Fruit fly (Drosophila melanogaster) whole organism, embryonic: ENCODE measurements around the gene CG6972.

Source experiments
- Adf1 ChIP-seq: fragments of 200-800 bp; sonication (Bioruptor generic); IDR thresholded peaks from 2 replicates; pipeline ENCODE4 v1.3.6; 2022; ENCODE audit warnings: missing biosample characterization, missing genetic modification characterization
- Blimp-1 ChIP-seq: fragments of 200-800 bp; sonication (Bioruptor generic); optimal IDR thresholded peaks from 3 replicates; lab custom pipeline; 2018; ENCODE audit warnings: missing biosample characterization, missing genetic modification characterization, mild to moderate bottlenecking, moderate library complexity, missing genetic modification reagents
- CG10147 ChIP-seq: fragments of 200-800 bp; sonication (Bioruptor generic); optimal IDR thresholded peaks from 2 replicates; lab custom pipeline; 2019; ENCODE audit warnings: missing biosample characterization, mild to moderate bottlenecking, missing genetic modification characterization, moderate library complexity
- CG10431 ChIP-seq: fragments of 200-800 bp; sonication (Bioruptor generic); optimal IDR thresholded peaks from 3 replicates; lab custom pipeline; 2018; ENCODE audit warnings: missing biosample characterization, mild to moderate bottlenecking, missing genetic modification characterization
- CG10543 ChIP-seq: fragments of 200-800 bp; sonication (Bioruptor generic); optimal IDR thresholded peaks from 3 replicates; lab custom pipeline; 2017; ENCODE audit warnings: missing biosample characterization, mild to moderate bottlenecking, missing genetic modification characterization, moderate library complexity
- CG11695 ChIP-seq: fragments of 200-800 bp; sonication (Bioruptor generic); IDR thresholded peaks from 3 replicates; pipeline ENCODE4 v1.3.6; 2022; ENCODE audit warnings: missing biosample characterization, missing genetic modification characterization
- CG13123 ChIP-seq: fragments of 200-800 bp; sonication (Bioruptor generic); optimal IDR thresholded peaks from 2 replicates; lab custom pipeline; 2016; ENCODE audit warnings: missing biosample characterization, missing genetic modification characterization
- CG13775 ChIP-seq: fragments of 200-800 bp; sonication (Bioruptor generic); optimal IDR thresholded peaks from 3 replicates; lab custom pipeline; 2017; ENCODE audit warnings: missing biosample characterization, mild to moderate bottlenecking, missing genetic modification characterization
- CG14965 ChIP-seq: fragments of 200-800 bp; sonication (Bioruptor generic); optimal IDR thresholded peaks from 2 replicates; lab custom pipeline; 2016; ENCODE audit warnings: missing biosample characterization, missing genetic modification characterization, borderline replicate concordance
- CG17186 ChIP-seq: fragments of 200-800 bp; sonication (Bioruptor generic); optimal IDR thresholded peaks from 3 replicates; lab custom pipeline; 2017; ENCODE audit warnings: missing biosample characterization, missing genetic modification reagents, missing genetic modification characterization
- CG17328 ChIP-seq: fragments of 200-800 bp; sonication (Bioruptor generic); IDR thresholded peaks from 2 replicates; pipeline ENCODE4 v1.3.6; 2022; ENCODE audit warnings: missing biosample characterization, missing genetic modification characterization
- CG17385 ChIP-seq: fragments of 200-800 bp; sonication (Bioruptor generic); optimal IDR thresholded peaks from 3 replicates; lab custom pipeline; 2018; ENCODE audit warnings: missing biosample characterization, mild to moderate bottlenecking, missing genetic modification characterization
- CG18011 ChIP-seq: fragments of 200-800 bp; sonication (Bioruptor generic); optimal IDR thresholded peaks from 2 replicates; lab custom pipeline; 2017; ENCODE audit warnings: missing biosample characterization, missing genetic modification characterization, mild to moderate bottlenecking, moderate library complexity, missing genotype
- CG18262 ChIP-seq: fragments of 200-800 bp; optimal IDR thresholded peaks from 3 replicates; lab custom pipeline; 2019; ENCODE audit warnings: missing biosample characterization, mild to moderate bottlenecking, missing genetic modification characterization, moderate library complexity
- CG31224 ChIP-seq: fragments of 200-800 bp; sonication (Bioruptor generic); IDR thresholded peaks from 2 replicates; pipeline ENCODE4 v1.3.6; 2022; ENCODE audit warnings: missing biosample characterization, missing genetic modification characterization
- CG34376 ChIP-seq: fragments of 200-800 bp; sonication (Bioruptor generic); optimal IDR thresholded peaks from 2 replicates; lab custom pipeline; 2018; ENCODE audit warnings: missing biosample characterization, mild to moderate bottlenecking, missing genetic modification characterization
- CG3995 ChIP-seq: fragments of 200-800 bp; sonication (Bioruptor generic); optimal IDR thresholded peaks from 3 replicates; lab custom pipeline; 2016; ENCODE audit warnings: missing biosample characterization, missing genetic modification characterization
- CG6272 ChIP-seq: fragments of 200-800 bp; sonication (Bioruptor generic); IDR thresholded peaks from 2 replicates; pipeline ENCODE4 v1.3.6; 2022; ENCODE audit warnings: missing biosample characterization, missing genetic modification characterization
- CG6689 ChIP-seq: fragments of 200-800 bp; sonication (Bioruptor generic); IDR thresholded peaks from 2 replicates; pipeline ENCODE4 v1.3.6; 2022; ENCODE audit warnings: missing biosample characterization, missing genetic modification characterization
- CG8290 ChIP-seq, 3 experiments: fragments of 200-800 bp; sonication (Bioruptor generic); optimal IDR thresholded peaks; 2 replicates each; lab custom pipeline; 2016 to 2019; ENCODE audit warnings: missing biosample characterization in 3 of 3, missing genetic modification characterization in 3 of 3, mild to moderate bottlenecking in 2 of 3, moderate library complexity in 1 of 3
- CG9727 ChIP-seq: fragments of 200-800 bp; sonication (Bioruptor generic); optimal IDR thresholded peaks from 3 replicates; lab custom pipeline; 2017; ENCODE audit warnings: missing biosample characterization, mild to moderate bottlenecking, missing genetic modification characterization
- CG9876 ChIP-seq: fragments of 200-800 bp; sonication (Bioruptor generic); optimal IDR thresholded peaks from 2 replicates; lab custom pipeline; 2016; ENCODE audit warnings: missing biosample characterization, missing genetic modification characterization
- CoRest ChIP-seq: fragments of 200-800 bp; sonication (Bioruptor generic); optimal IDR thresholded peaks from 3 replicates; lab custom pipeline; 2018; ENCODE audit warnings: missing biosample characterization, mild to moderate bottlenecking, missing genetic modification characterization, moderate library complexity
- Doc3 ChIP-seq: fragments of 200-800 bp; sonication (Bioruptor generic); IDR thresholded peaks from 3 replicates; pipeline ENCODE4 v1.3.6; 2022; ENCODE audit warnings: missing biosample characterization, missing genetic modification characterization; ENCODE audit not compliant: partially characterized antibody
- Drgx ChIP-seq: fragments of 200-800 bp; sonication (Bioruptor generic); IDR thresholded peaks from 2 replicates; pipeline ENCODE4 v1.3.6; 2022; ENCODE audit warnings: missing biosample characterization, missing genetic modification characterization
- GATAe ChIP-seq: fragments of 200-800 bp; sonication (Bioruptor generic); conservative IDR thresholded peaks from 2 replicates; pipeline ENCODE4 v1.3.6; 2022; ENCODE audit warnings: missing biosample characterization, missing genetic modification characterization
- HLH3B ChIP-seq: fragments of 200-800 bp; sonication (Bioruptor generic); IDR thresholded peaks from 2 replicates; pipeline ENCODE4 v1.3.6; 2022; ENCODE audit warnings: missing biosample characterization, missing genetic modification characterization
- HLH4C ChIP-seq: fragments of 200-800 bp; sonication (Bioruptor generic); IDR thresholded peaks from 3 replicates; pipeline ENCODE4 v1.3.6; 2022; ENCODE audit warnings: missing biosample characterization, missing genetic modification characterization; ENCODE audit not compliant: partially characterized antibody
- HLHmδ ChIP-seq: fragments of 200-800 bp; sonication (Bioruptor generic); optimal IDR thresholded peaks from 2 replicates; lab custom pipeline; 2018; ENCODE audit warnings: missing biosample characterization, mild to moderate bottlenecking, missing genetic modification characterization, moderate library complexity
- Mad ChIP-seq: fragments of 200-800 bp; sonication (Bioruptor generic); optimal IDR thresholded peaks from 2 replicates; lab custom pipeline; 2016; ENCODE audit warnings: missing biosample characterization, missing genetic modification characterization
- Med ChIP-seq: fragments of 200-800 bp; sonication (Bioruptor generic); peaks from one replicate; lab custom pipeline; 2016; ENCODE audit warnings: missing biosample characterization, missing genetic modification characterization, mild to moderate bottlenecking, inconsistent platforms, moderate library complexity
- Optix ChIP-seq: fragments of 200-800 bp; sonication (Bioruptor generic); IDR thresholded peaks from 3 replicates; pipeline ENCODE4 v1.3.6; 2022; ENCODE audit warnings: missing biosample characterization, missing genetic modification characterization
- Pdp1 ChIP-seq, 2 experiments: fragments of 200-800 bp; sonication (Bioruptor generic); optimal IDR thresholded peaks; 3 replicates each; lab custom pipeline; 2016; ENCODE audit warnings: missing biosample characterization in 2 of 2, missing genetic modification characterization in 2 of 2, mild to moderate bottlenecking in 1 of 2, moderate library complexity in 1 of 2
- Poxn ChIP-seq: fragments of 200-800 bp; sonication (Bioruptor generic); IDR thresholded peaks from 2 replicates; pipeline ENCODE4 v1.3.6; 2022; ENCODE audit warnings: missing biosample characterization, missing genetic modification characterization
- ap ChIP-seq: fragments of 200-800 bp; sonication (Bioruptor generic); IDR thresholded peaks from 2 replicates; pipeline ENCODE4 v1.3.6; 2022; ENCODE audit warnings: missing biosample characterization, missing genetic modification characterization
- ci ChIP-seq: fragments of 200-800 bp; sonication (Bioruptor generic); IDR thresholded peaks from 3 replicates; pipeline ENCODE4 v1.3.6; 2022; ENCODE audit warnings: missing biosample characterization, missing genetic modification characterization
- crc ChIP-seq: fragments of 200-800 bp; sonication (Bioruptor generic); optimal IDR thresholded peaks from 2 replicates; lab custom pipeline; 2016; ENCODE audit warnings: missing biosample characterization, missing genetic modification characterization
- dysf ChIP-seq: fragments of 200-800 bp; sonication (Bioruptor generic); IDR thresholded peaks from 3 replicates; pipeline ENCODE4 v1.3.6; 2022; ENCODE audit warnings: missing biosample characterization, missing genetic modification characterization
- exex ChIP-seq: fragments of 200-800 bp; sonication (Bioruptor generic); optimal IDR thresholded peaks from 4 replicates; lab custom pipeline; 2018; ENCODE audit warnings: missing biosample characterization, mild to moderate bottlenecking, missing genetic modification characterization, moderate library complexity
- eyg ChIP-seq: fragments of 200-800 bp; sonication (Bioruptor generic); optimal IDR thresholded peaks from 3 replicates; lab custom pipeline; 2016; ENCODE audit warnings: missing biosample characterization, missing genetic modification characterization
- gem ChIP-seq: fragments of 200-800 bp; sonication (Bioruptor generic); optimal IDR thresholded peaks from 2 replicates; lab custom pipeline; 2019; ENCODE audit warnings: missing biosample characterization, mild to moderate bottlenecking, missing genetic modification characterization, moderate library complexity
- grau ChIP-seq: fragments of 200-800 bp; optimal IDR thresholded peaks from 3 replicates; lab custom pipeline; 2019; ENCODE audit warnings: missing biosample characterization, mild to moderate bottlenecking, missing genetic modification characterization, moderate library complexity
- klu ChIP-seq: fragments of 200-800 bp; sonication (Bioruptor generic); IDR thresholded peaks from 2 replicates; pipeline ENCODE4 v1.3.6; 2022; ENCODE audit warnings: missing biosample characterization, missing genetic modification characterization
- lab ChIP-seq: fragments of 200-800 bp; sonication (Bioruptor generic); optimal IDR thresholded peaks from 3 replicates; lab custom pipeline; 2017; ENCODE audit warnings: missing biosample characterization, missing genetic modification characterization, mild to moderate bottlenecking, moderate library complexity, missing genetic modification reagents
- lov ChIP-seq, 2 experiments: fragments of 200-800 bp in 1 of 2; fragments of >200 bp in 1 of 2; sonication (Bioruptor generic) in 1 of 2; IDR thresholded peaks in 1 of 2; optimal IDR thresholded peaks in 1 of 2; 2 replicates in 1 of 2; 3 replicates in 1 of 2; pipeline versions ENCODE4 v1.3.6 to Lab custom; 2017 to 2022; ENCODE audit warnings: missing biosample characterization in 1 of 2, missing genetic modification characterization in 1 of 2
- mirr ChIP-seq: fragments of 200-800 bp; sonication (Bioruptor generic); optimal IDR thresholded peaks from 3 replicates; lab custom pipeline; 2018; ENCODE audit warnings: missing biosample characterization, mild to moderate bottlenecking, missing genetic modification characterization
- nom ChIP-seq: fragments of 200-800 bp; sonication (Bioruptor generic); optimal IDR thresholded peaks from 2 replicates; lab custom pipeline; 2017; ENCODE audit warnings: missing biosample characterization, missing genetic modification characterization, mild to moderate bottlenecking, moderate library complexity, missing genetic modification reagents
- sd ChIP-seq: fragments of 200-800 bp; sonication (Bioruptor generic); optimal IDR thresholded peaks from 3 replicates; lab custom pipeline; 2018; ENCODE audit warnings: missing biosample characterization, mild to moderate bottlenecking, missing genetic modification characterization, moderate library complexity
- sens ChIP-seq: fragments of 200-800 bp; sonication (Bioruptor generic); peaks from one replicate; lab custom pipeline; 2016; ENCODE audit warnings: missing biosample characterization, missing genetic modification characterization
- sug ChIP-seq: fragments of 200-800 bp; optimal IDR thresholded peaks from 2 replicates; lab custom pipeline; 2019; ENCODE audit warnings: missing biosample characterization, mild to moderate bottlenecking, missing genetic modification characterization, moderate library complexity

The CG6972 gene

dm6 chr3R:22668622-22669021 lies 33.2 kb upstream of the CG6972 start (continued):
- TF ChIP-seq klu (GFP tag; lab: Robert Waterston, UW): no peak
- TF ChIP-seq CG17328 (GFP tag; lab: Robert Waterston, UW): peak; percentile 58
- peak; percentile 57 for TF ChIP-seq Drgx
- TF ChIP-seq CG9876: no peak
- no peak for TF ChIP-seq eyg (GFP tag; lab: Kevin White, UChicago)
- TF ChIP-seq dysf (GFP tag; lab: Robert Waterston, UW): peak; percentile 33; the same call in 2 of the 3 replicates
- no peak for TF ChIP-seq CG10147 (GFP tag; lab: Kevin White, UChicago)
- TF ChIP-seq ci: peak; percentile 77
- TF ChIP-seq CG6689: peak; percentile 37
- 0 out of 2 replicates have a peak, but pooled peaks have one; percentile 13 for TF ChIP-seq Adf1 (GFP tag; lab: Robert Waterston, UW)
- no peak for TF ChIP-seq Blimp-1 (GFP tag; lab: Kevin White, UChicago)
- TF ChIP-seq CG11695 (GFP tag; lab: Robert Waterston, UW): peak; percentile 38; the same call in 1 of the 3 replicates
- peak; percentile 36; the same call in 1 of the 2 replicates for TF ChIP-seq ap (GFP tag; lab: Robert Waterston, UW)
- TF ChIP-seq nom (GFP tag; lab: Kevin White, UChicago): no peak
- TF ChIP-seq Poxn (GFP tag; lab: Robert Waterston, UW): no peak
- peak; percentile 4 for TF ChIP-seq CG13123
- peak; percentile 23 for TF ChIP-seq CoRest (tag; lab: Kevin White, UChicago)
- TF ChIP-seq CG9727 (GFP tag; lab: Kevin White, UChicago): peak; percentile 18
- TF ChIP-seq grau (tag; lab: Kevin White, UChicago): peak; percentile 32
- TF ChIP-seq CG18011: no peak
- no peak for TF ChIP-seq HLHmδ
- peak; percentile 54 for TF ChIP-seq gem (tag; lab: Kevin White, UChicago)
- no peak for TF ChIP-seq CG18262 (tag; lab: Kevin White, UChicago)

- TF ChIP-seq lov (optimal IDR thresholded peaks at IDR 0.05; lab: Kevin White, UChicago) (no peak), lov (GFP tag; IDR thresholded peaks at IDR 0.05; lab: Robert Waterston, UW) (no peak), CG10543 (peak; percentile 1), lab (GFP tag; lab: Kevin White, UChicago) (no peak), GATAe (GFP tag; lab: Robert Waterston, UW) (no peak), CG17385 (GFP tag; lab: Kevin White, UChicago) (no peak), Med (peak; percentile 44), HLH4C (GFP tag; lab: Robert Waterston, UW) (no peak), Optix (GFP tag; lab: Robert Waterston, UW) (no peak), Doc3 (GFP tag; lab: Robert Waterston, UW) (no peak), Mad (GFP tag; lab: Kevin White, UChicago) (no peak), Pdp1 (GFP tag; optimal IDR thresholded peaks at IDR 0.05; lab: Kevin White, UChicago) (peak in 1 of 2 experiments; percentile 27), CG13775 (GFP tag; lab: Kevin White, UChicago) (no peak), sug (tag; lab: Kevin White, UChicago) (peak; percentile 43), sd (tag; lab: Kevin White, UChicago) (peak; percentile 4), CG10431 (GFP tag; lab: Kevin White, UChicago) (no peak), CG17186 (GFP tag; lab: Kevin White, UChicago) (no peak), CG8290 (GFP tag; optimal IDR thresholded peaks at IDR 0.05; lab: Kevin White, UChicago) (no peak), CG8290 (tag; optimal IDR thresholded peaks at IDR 0.05; lab: Kevin White, UChicago) (peak in 1 of 2 experiments; percentile 15), CG6272 (GFP tag; lab: Robert Waterston, UW) (no peak), CG14965 (no peak), sens (no peak), ci (no peak), CG31224 (GFP tag; lab: Robert Waterston, UW) (no peak), CG34376 (GFP tag; lab: Kevin White, UChicago) (peak; percentile 49), mirr (GFP tag; lab: Kevin White, UChicago) (peak; percentile 58), crc (no peak), HLH3B (GFP tag; lab: Robert Waterston, UW) (no peak), exex (tag; lab: Kevin White, UChicago) (peak; percentile 18), CG3995 (GFP tag; lab: Kevin White, UChicago) (peak; percentile 86)
Observed at dm6 chr3R:22669121-22669520, 32.7 kb upstream of the CG6972 start.
